Worm (Caenorhabditis elegans): Measurements from ENCODE around the gene C07A9.9.

Gene C07A9.9

ce11 chrIII:9665490-9666179 is 1.8 kb downstream of the C07A9.9 start:
- TF ChIP-seq W03F9.2 (tag; optimal IDR thresholded peaks at IDR 0.05), result no peak
- TF ChIP-seq dao-5 (tag; optimal IDR thresholded peaks at IDR 0.05), result no peak
- no peak for TF ChIP-seq him-1 (tag; optimal IDR thresholded peaks at IDR 0.05)

DNA sequence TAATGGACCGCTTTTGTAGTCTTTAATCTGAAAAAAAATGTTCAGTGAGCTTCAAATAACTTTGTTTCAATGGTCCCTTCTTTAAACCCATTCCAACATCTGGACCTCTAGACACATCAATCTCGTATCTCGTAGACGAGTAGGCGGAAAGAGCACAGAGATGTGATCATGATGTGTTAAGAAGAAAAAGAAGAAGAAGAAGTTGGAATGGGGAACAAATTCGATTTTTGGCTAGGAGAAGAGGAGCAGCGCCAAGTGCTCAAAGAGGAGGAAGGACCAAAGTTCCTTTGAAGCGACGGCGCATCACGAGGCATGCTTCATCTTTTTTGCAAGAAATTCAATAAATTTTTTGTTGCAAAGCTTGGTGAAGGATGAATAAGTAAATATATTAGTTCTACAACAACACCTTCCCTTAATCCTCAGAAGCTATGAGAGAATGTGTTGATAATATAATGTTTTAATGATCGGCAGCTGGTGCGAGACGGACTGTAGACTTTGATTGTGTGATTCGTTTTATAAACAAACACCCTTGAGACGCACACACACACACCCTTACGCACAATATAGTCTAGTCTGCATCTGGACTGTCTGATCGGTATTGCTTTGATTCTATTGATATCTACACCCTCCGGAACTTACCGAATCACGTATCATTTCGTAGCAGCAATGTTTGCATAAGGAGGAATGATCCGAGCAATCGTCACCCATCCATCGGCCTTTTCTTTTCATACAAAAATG is 2.8 kb downstream of the C07A9.9 start:
- TF ChIP-seq W03F9.2 (tag; optimal IDR thresholded peaks at IDR 0.05), result no peak
- peak; percentile 21 for TF ChIP-seq him-1 (tag; optimal IDR thresholded peaks at IDR 0.05)
- TF ChIP-seq dao-5 (tag; optimal IDR thresholded peaks at IDR 0.05), result no peak

DNA sequence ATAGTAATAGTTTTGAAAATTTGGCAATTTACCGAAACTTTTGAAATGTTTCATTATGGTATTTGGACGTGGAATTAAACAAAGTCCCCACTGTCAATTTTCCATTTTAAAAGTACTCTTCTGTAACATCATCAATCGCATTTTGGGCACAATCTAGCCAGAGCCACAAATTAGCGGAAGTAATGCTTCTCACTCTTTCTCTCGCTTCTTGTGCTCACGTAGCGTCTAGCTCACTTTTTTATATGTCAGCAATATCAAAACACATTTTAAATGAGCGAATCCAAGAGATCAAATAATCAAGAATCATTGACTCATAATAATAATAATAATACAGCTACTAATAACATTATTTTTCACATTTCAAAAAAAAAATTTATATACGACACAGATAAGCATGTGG is 3.5 kb downstream of the C07A9.9 start:
- TF ChIP-seq W03F9.2 (tag; optimal IDR thresholded peaks at IDR 0.05) (no peak), him-1 (tag; optimal IDR thresholded peaks at IDR 0.05) (no peak), dao-5 (tag; optimal IDR thresholded peaks at IDR 0.05) (no peak)

- no peak for TF ChIP-seq dao-5 (tag; optimal IDR thresholded peaks at IDR 0.05)
- no peak for TF ChIP-seq him-1 (tag; optimal IDR thresholded peaks at IDR 0.05)
- no peak for TF ChIP-seq W03F9.2 (tag; optimal IDR thresholded peaks at IDR 0.05)
Measured at ce11 chrIII:9662266-9662959, 5.0 kb downstream of the C07A9.9 start.

ce11 chrIII:9661119-9661518 is 6.3 kb downstream of the C07A9.9 start:
- TF ChIP-seq him-1 (tag; optimal IDR thresholded peaks at IDR 0.05), result no peak
- no peak for TF ChIP-seq dao-5 (tag; optimal IDR thresholded peaks at IDR 0.05)
- no peak for TF ChIP-seq W03F9.2 (tag; optimal IDR thresholded peaks at IDR 0.05)

DNA sequence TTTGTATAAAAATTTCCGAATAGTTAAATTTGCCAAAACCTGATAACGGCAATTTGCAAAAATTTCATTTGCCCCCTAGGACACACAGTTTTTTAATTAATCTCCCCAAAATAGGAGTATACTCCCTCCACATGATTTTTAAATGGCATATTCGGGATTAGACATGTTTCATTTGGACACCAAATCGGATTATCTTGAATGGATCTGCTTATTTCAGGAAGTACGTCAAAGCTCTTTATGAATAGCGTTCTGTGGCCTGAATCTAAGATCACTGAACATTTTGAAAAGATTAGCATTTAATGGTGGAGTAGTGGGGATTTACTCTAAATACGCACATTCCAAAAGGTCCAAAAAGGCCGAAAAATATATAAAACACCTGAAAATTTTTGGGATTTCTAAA is 8.9 kb downstream of the C07A9.9 start:
- TF ChIP-seq him-1 (tag; optimal IDR thresholded peaks at IDR 0.05) (no peak), W03F9.2 (tag; optimal IDR thresholded peaks at IDR 0.05) (no peak), dao-5 (tag; optimal IDR thresholded peaks at IDR 0.05) (no peak)

DNA sequence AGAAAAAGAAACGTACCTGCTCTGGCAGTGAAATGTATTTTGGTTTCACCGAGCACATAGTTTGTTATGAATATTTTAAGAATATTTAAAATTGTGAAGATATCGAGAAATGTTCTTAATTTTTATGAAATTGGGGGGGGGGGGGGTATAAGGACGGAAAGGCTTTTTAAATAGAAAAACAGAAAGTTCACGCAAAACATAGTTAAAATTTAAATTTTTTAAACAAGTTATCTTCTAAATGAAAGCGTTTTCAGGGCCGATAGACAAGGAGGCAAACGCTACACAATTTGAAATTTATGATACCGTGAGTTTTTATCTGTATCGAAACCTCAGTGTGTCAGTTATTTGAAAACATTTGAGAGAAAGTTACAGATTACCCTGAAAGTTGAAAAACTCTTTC is 11.6 kb downstream of the C07A9.9 start, which contains the start of gene C15H7.4:
TSS of gene C15H7.4 (minus strand) at position 101 of the 400 bp plus-strand sequence.
- TF ChIP-seq him-1 (tag; optimal IDR thresholded peaks at IDR 0.05) (no peak), dao-5 (tag; optimal IDR thresholded peaks at IDR 0.05) (no peak), W03F9.2 (tag; optimal IDR thresholded peaks at IDR 0.05) (no peak)

DNA sequence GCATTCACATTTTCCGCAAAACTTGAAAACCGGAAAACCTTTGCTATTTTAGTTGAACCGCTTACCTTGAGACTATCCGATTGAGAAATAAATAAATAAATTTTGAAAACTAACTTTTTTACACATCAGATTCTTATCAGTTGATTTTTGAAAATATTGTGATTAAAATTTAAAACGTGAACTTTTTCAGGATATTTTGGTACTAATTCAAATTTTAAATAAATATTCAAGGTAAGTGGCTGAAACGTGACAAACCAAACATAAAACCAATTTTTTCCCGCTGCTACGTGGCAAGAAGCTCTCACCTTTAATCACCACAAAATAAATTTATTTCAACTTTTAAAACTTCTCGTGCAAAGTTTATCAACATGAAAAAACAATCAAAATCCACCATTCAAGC is 15.6 kb downstream of the C07A9.9 start, which contains the start of gene C15H7.3:
TSS of gene C15H7.3 (minus strand) at position 101 of the 400 bp plus-strand sequence.
- no peak for TF ChIP-seq W03F9.2 (tag; optimal IDR thresholded peaks at IDR 0.05)
- TF ChIP-seq him-1 (tag; optimal IDR thresholded peaks at IDR 0.05), result no peak
- TF ChIP-seq dao-5 (tag; optimal IDR thresholded peaks at IDR 0.05), result no peak

- no peak for TF ChIP-seq dao-5 (tag; optimal IDR thresholded peaks at IDR 0.05)
Measured at ce11 chrIII:9646440-9647021, 20.9 kb downstream of the C07A9.9 start.

DNA sequence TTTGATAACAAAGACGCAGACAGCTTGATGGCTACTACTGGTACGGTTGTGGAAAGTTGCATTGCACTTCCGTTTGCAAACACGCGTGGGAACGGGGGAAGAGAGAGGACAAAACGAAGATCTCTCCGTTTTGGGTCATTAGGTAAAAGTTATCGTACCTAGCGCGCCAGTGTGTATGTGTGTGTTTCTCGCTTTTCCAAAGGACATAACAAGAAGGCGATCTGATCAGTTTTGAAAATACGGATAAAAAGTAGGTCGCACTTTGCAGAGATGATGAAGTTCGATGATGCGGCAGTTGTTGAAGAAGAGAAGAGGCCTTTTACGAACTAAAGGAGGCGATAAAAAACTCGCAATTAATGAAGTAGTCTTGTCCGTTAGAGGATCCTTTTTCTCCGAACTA is 22.3 kb downstream of the C07A9.9 start:
- TF ChIP-seq dao-5 (tag; optimal IDR thresholded peaks at IDR 0.05), result no peak
- TF ChIP-seq W03F9.2 (tag; optimal IDR thresholded peaks at IDR 0.05), result no peak
- no peak for TF ChIP-seq him-1 (tag; optimal IDR thresholded peaks at IDR 0.05)

DNA sequence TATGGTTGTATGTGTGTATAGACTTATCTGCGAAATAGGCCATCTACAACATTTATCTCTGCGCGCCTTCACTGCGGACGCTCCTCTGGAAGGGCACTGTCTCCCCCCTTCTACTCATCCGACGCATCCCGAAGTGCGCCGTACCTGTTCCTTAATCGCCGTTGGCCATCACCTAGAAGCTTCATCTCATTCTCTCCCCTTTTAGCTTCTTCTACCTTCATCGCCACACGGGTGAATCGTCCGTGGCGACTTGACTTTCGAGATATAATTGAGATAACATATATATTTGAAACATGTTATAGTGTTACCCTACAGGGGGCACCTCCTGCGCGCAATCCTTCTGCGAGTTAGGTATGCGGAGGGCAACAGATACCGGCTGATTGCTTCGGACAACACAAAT is 25.3 kb downstream of the C07A9.9 start:
- TF ChIP-seq dao-5 (tag; optimal IDR thresholded peaks at IDR 0.05), result no peak
- no peak for TF ChIP-seq him-1 (tag; optimal IDR thresholded peaks at IDR 0.05)
- TF ChIP-seq W03F9.2 (tag; optimal IDR thresholded peaks at IDR 0.05), result no peak

DNA sequence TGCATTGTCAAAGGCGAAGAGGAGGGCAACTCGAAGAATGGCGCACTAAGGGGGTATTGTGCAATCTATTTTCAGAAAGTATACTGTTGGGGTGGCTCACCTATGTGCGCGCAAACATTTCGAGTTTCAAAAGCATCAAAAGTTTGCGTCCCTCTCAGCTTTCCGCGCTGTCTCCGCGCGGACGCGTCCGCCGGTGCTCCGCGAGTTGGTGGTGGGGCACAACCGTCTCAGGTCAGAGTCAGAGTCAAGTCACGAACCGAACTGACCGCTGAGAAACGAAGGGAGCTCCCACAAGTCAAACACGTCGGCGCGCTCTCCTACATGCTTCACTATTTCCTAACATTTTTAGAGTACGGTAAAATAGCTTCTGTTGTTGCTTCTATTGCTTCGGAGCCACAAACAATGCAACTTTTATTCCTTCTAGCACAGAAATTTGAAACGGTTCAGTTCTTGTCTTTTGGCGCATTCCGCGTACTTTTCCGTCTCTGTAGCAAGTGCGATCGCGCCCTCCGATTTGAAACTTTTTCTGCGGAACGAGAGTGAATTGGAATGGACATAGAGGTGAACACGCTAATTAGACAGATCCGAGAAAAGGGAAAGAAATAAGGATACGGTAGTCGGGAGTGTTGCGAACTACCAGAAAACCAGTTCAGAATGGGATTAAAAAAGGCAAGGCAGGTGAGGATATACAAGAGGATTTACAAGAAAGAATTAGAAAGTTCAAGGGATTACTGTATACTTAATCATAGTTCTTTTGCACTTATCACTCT is 28.0 kb downstream of the C07A9.9 start:
- no peak for TF ChIP-seq W03F9.2 (tag; optimal IDR thresholded peaks at IDR 0.05)
- no peak for TF ChIP-seq him-1 (tag; optimal IDR thresholded peaks at IDR 0.05)
- no peak for TF ChIP-seq dao-5 (tag; optimal IDR thresholded peaks at IDR 0.05)

DNA sequence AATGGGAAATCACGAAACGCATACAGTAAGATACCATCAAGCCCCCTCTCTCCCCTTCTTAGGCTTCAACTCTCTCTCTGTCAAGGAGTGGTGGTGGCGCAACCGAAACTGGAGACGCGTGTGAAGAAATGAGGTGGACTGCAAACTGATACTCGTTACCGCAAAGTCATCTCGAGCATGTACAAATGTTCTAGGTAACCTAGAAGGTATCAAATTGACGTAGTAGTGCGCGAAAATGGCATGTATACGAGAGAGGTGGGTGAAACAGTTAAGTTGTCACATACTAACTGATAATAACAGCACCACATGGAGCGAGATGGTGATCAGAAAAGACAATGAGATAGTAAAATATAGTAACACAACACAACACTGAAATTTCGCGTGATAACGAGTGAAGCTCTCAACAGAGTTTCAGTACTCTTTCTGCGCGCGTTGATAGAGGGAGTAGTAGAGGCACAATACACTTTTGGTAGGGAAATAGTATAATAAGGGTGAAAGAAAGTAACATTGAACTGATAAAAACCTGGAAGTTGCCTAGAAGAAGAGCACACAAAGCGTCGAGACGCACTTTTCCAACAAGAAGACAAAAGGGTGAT is 29.2 kb downstream of the C07A9.9 start:
- TF ChIP-seq dao-5 (tag; optimal IDR thresholded peaks at IDR 0.05) (no peak), W03F9.2 (tag; optimal IDR thresholded peaks at IDR 0.05) (no peak), him-1 (tag; optimal IDR thresholded peaks at IDR 0.05) (no peak)

Measured in whole organism, L4/young adult.